Worm (Caenorhabditis elegans): ENCODE data around the gene myo-6.

DNA sequence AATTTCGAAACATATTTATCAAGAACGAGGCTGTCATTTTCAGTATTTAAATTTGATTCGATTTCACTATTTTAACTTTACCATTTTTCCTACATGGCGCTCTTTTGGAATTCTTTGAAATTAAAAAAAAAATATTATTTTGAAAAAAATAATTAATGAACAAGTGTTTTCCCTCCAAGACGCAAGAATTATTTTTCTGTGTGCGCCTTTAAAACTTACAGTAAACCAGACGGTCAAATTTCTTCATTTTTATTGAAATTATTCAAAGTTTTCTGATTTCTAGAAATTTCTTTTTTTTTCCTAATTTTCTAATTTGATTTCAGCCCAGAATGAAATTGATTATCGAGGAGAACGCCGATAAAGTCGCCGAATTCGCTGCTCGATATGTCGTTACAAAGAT lies 20.5 kb upstream of the myo-6 start, which contains the start of gene T03F6.3:
- no peak for TF ChIP-seq nhr-19 (GFP tag; conservative IDR thresholded peaks at IDR 0.05)
- no peak for TF ChIP-seq tbx-2 (tag; optimal IDR thresholded peaks at IDR 0.05)
- no peak for TF ChIP-seq snpc-4 (tag; optimal IDR thresholded peaks at IDR 0.05)
- no peak for TF ChIP-seq rnt-1 (tag; optimal IDR thresholded peaks at IDR 0.05)
- TF ChIP-seq mef-2 (tag; optimal IDR thresholded peaks at IDR 0.05), result no peak
- TF ChIP-seq nhr-11 (tag; optimal IDR thresholded peaks at IDR 0.05), result no peak
- TF ChIP-seq nhr-77 (tag; optimal IDR thresholded peaks at IDR 0.05), result no peak
- TF ChIP-seq unc-86 (tag; optimal IDR thresholded peaks at IDR 0.05), result no peak
- no peak for TF ChIP-seq nhr-90 (tag; optimal IDR thresholded peaks at IDR 0.05; ENCODE audit: poor library complexity)
- no peak for TF ChIP-seq nhr-28 (tag; optimal IDR thresholded peaks at IDR 0.05)
- no peak for TF ChIP-seq fos-1 (tag; optimal IDR thresholded peaks at IDR 0.05)
- no peak for TF ChIP-seq ceh-63 (GFP tag; optimal IDR thresholded peaks at IDR 0.05)
- TF ChIP-seq zip-4 (GFP tag; optimal IDR thresholded peaks at IDR 0.05), result no peak
